Worm (Caenorhabditis elegans): Measurements from ENCODE around the gene fbxc-20.

Gene fbxc-20

DNA sequence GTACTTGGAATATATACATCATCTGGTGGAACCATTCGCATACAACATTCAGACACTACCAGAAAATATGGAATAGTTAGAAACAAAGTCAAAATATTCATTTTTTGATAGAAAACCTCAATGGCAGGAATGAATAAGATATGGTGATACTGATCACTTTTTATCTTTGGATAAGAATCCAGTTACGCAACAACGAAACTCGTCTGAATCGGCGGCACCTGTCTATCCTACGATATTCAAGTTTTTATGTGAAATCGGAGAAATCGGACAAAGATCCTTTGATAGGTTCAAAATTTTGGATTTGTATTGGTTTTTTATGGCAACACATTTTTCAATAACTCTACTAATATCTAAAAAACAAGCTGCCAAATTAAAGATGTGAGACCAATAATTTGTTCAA, 20.1 kb upstream of the fbxc-20 start, which contains the start of gene F16G10.14:
Gene F16G10.14 (minus strand): TSS at position 101 of the 400 bp plus-strand sequence.
- TF ChIP-seq aly-2 (tag; optimal IDR thresholded peaks at IDR 0.05) = no peak
- TF ChIP-seq xbp-1 (tag; optimal IDR thresholded peaks at IDR 0.05) = no peak

DNA sequence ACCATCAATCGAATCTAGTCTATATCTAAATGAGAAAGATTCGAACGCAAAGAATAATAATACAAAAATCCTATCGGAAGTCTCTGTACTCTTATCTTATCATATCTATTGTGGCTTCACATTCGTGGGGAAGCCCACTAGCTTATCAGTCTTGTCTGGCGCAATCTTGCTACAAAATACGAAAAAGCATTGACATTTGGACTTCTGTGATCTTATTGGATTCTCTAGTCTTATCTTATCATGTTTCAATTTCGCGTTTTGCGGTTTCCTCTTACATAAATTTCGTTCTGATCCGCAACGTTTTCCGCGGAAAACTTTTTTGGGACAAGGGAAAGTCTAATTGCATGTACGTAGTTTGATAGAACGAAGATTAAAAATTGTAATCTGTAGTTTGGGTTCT, 19.1 kb upstream of the fbxc-20 start:
- TF ChIP-seq blmp-1 (tag; optimal IDR thresholded peaks at IDR 0.05) (peak; percentile 92), aha-1 (tag; optimal IDR thresholded peaks at IDR 0.05) (no peak), zip-4 (GFP tag; optimal IDR thresholded peaks at IDR 0.05) (no peak), elt-3 (tag; optimal IDR thresholded peaks at IDR 0.05) (peak; percentile 89 to 97 (median 91))

DNA sequence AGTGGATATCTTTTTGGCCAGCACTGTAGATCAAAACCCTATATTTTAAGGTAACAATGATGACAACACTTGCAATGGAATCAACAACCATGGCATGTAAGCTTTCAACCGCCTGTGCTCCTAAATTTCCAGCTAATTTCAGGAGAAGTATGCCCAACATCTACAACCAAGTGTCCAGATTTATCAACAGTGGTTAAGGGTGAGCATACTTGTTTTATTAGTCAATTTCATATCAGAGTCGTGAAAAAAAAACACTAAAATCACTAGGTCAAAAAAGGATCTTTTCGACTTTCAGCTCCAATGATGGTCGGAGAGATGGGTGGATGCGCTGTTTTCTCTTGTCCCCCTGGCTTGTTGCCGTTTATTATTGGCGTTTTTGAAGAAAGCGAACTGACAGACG, 15.0 kb upstream of the fbxc-20 start, which contains the start of gene F16G10.1:
Gene F16G10.1 (plus strand): TSS at position 301 of the 400 bp plus-strand sequence.
- TF ChIP-seq tlp-1 (tag; optimal IDR thresholded peaks at IDR 0.05) = no peak
- no peak for TF ChIP-seq zip-4 (GFP tag; optimal IDR thresholded peaks at IDR 0.05)
- TF ChIP-seq egl-13 (tag; optimal IDR thresholded peaks at IDR 0.05) = no peak

DNA sequence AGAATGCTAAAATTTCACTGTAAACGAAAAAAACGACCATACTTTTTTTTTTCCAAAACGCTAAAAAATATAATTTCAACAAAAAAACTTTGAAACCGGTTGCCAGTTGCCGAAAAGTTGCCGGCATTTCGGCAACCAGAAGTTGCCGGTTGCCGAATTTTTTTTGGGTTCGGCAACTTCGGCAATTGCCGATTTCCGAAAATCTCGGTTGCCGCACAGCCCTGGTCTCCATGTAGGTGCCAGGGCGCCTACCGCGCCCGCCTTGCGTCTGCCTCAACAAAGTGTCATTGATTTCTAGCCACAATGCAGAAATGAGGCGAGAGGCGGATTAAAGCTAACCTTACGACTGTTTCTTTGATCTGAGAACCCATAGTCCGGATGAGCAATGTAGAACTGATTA, 7.8 kb upstream of the fbxc-20 start:
- TF ChIP-seq unc-98 (GFP tag; IDR thresholded peaks at IDR 0.05) (no peak), lsy-2 (tag; optimal IDR thresholded peaks at IDR 0.05) (no peak), nhr-47 (tag; optimal IDR thresholded peaks at IDR 0.05) (no peak), pag-3 (tag; optimal IDR thresholded peaks at IDR 0.05; ENCODE audit: borderline replicate concordance, insufficient read depth) (no peak), C16A3.4 (tag; optimal IDR thresholded peaks at IDR 0.05) (no peak), nhr-11 (tag; optimal IDR thresholded peaks at IDR 0.05) (no peak), mdl-1 (tag; optimal IDR thresholded peaks at IDR 0.05) (no peak), nhr-237 (tag; optimal IDR thresholded peaks at IDR 0.05) (no peak), dpl-1 (GFP tag; optimal IDR thresholded peaks at IDR 0.05) (no peak), lin-35 (GFP tag; optimal IDR thresholded peaks at IDR 0.05) (no peak), ztf-11 (tag; optimal IDR thresholded peaks at IDR 0.05) (no peak), blmp-1 (tag; optimal IDR thresholded peaks at IDR 0.05) (no peak), unc-30 (tag; optimal IDR thresholded peaks at IDR 0.05) (no peak), nhr-19 (GFP tag; conservative IDR thresholded peaks at IDR 0.05) (no peak)

DNA sequence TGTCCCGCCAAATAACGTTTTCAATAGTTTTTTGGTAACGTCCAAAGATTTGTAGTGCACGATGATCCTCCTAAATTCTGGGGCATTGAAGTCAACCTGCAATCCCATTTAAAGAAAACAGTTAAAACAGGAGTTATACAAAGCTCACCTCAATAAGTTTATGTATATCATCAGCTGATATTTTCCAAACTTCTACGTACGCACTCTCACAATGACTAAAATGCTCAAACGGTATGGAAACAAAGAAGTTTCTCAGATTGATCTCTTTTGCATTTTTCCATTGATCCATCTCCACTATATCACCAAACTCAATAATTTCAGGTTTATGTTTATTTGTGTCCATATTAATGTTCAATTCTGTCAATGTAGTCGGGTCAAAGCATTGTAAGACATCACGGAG, 7.4 kb upstream of the fbxc-20 start:
- TF ChIP-seq efl-1 (optimal IDR thresholded peaks at IDR 0.05) (no peak), efl-1 (GFP tag; optimal IDR thresholded peaks at IDR 0.05 in 1 of 2) (peak in 1 of 2 experiments; percentile 55), hpl-2 (GFP tag; optimal IDR thresholded peaks at IDR 0.05) (no peak)

DNA sequence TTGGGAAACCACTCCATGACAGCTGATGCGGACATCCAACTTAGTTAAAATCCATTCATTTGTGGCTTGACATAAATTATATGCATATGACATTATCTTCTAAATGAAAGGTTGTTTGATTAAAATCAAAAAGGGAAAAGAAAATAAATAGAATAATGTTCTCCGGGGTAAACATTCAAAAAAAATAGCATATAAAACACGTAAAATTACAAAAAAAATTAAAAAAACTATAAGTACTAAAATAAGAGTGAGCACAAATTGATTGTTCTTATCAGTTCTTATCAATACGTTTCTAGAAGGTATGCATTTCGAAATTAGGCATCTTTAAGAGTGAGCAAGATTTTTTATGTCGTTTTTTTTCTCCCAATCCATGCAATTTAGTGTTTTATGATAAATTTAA, 6.3 kb upstream of the fbxc-20 start, which contains the start of gene fbxa-182:
Gene fbxa-182 (minus strand): TSS at position 101 of the 400 bp plus-strand sequence.
- TF ChIP-seq elt-2 (tag; optimal IDR thresholded peaks at IDR 0.05) (peak; percentile 10), ceh-8 (GFP tag; optimal IDR thresholded peaks at IDR 0.05) (no peak), nhr-28 (tag; optimal IDR thresholded peaks at IDR 0.05) (no peak)

DNA sequence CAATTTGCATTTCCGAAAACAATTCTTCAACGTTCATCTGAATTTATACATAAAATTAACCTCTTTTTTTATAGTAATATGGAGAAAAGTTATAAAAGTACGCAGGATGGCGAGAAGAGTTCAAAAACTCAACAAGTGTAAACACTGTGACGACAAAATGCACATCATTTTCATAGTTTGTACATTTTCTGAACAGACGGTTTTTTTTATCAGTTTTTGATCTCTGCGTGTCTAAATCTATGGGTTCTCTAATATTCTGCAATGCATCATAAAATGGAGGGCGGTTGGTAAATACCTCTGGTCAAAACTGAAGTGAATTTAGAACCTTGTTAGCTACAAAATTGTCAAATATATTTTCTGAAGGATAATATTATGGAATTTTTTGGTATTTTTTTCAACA, 3.5 kb upstream of the fbxc-20 start, which contains the start of gene fbxa-4:
Gene fbxa-4 (minus strand): TSS at position 93 of the 400 bp plus-strand sequence.
- no peak for TF ChIP-seq unc-62 (GFP tag; optimal IDR thresholded peaks at IDR 0.05)
- TF ChIP-seq fos-1 (tag; optimal IDR thresholded peaks at IDR 0.05) = no peak
- TF ChIP-seq nhr-12 (tag; optimal IDR thresholded peaks at IDR 0.05) = no peak
- TF ChIP-seq lsy-2 (tag; optimal IDR thresholded peaks at IDR 0.05) = peak in 1 of 2 experiments; percentile 15
- TF ChIP-seq nhr-47 (tag; optimal IDR thresholded peaks at IDR 0.05) = no peak
- TF ChIP-seq F16B12.6 (tag; optimal IDR thresholded peaks at IDR 0.05) = peak; percentile 44
- no peak for TF ChIP-seq unc-86 (tag; optimal IDR thresholded peaks at IDR 0.05)
- no peak for TF ChIP-seq ceh-88 (GFP tag; IDR thresholded peaks at IDR 0.05)
- TF ChIP-seq egl-13 (tag; optimal IDR thresholded peaks at IDR 0.05) = no peak
- TF ChIP-seq ets-5 (GFP tag; IDR thresholded peaks at IDR 0.05) = no peak
- peak in 1 of 3 experiments; percentile 4 for TF ChIP-seq dpl-1 (GFP tag; optimal IDR thresholded peaks at IDR 0.05)
- TF ChIP-seq ceh-63 (GFP tag; optimal IDR thresholded peaks at IDR 0.05) = no peak
- no peak for TF ChIP-seq nhr-20 (tag; optimal IDR thresholded peaks at IDR 0.05)
- TF ChIP-seq efl-3 (GFP tag; optimal IDR thresholded peaks at IDR 0.05) = no peak
- no peak for TF ChIP-seq ceh-8 (GFP tag; optimal IDR thresholded peaks at IDR 0.05)
- no peak for TF ChIP-seq grh-1 (GFP tag; IDR thresholded peaks at IDR 0.05)
- TF ChIP-seq C34B4.2 (tag; optimal IDR thresholded peaks at IDR 0.05) = no peak
- TF ChIP-seq unc-98 (GFP tag; IDR thresholded peaks at IDR 0.05) = no peak
- TF ChIP-seq nhr-84 (tag; optimal IDR thresholded peaks at IDR 0.05) = no peak
- TF ChIP-seq efl-1 (optimal IDR thresholded peaks at IDR 0.05) = peak in 1 of 2 experiments; percentile 27
- TF ChIP-seq efl-1 (GFP tag; optimal IDR thresholded peaks at IDR 0.05 in 1 of 2) = peak in 1 of 2 experiments; percentile 35
- TF ChIP-seq mep-1 (tag; optimal IDR thresholded peaks at IDR 0.05) = no peak

Measured in whole organism, L1 larva.